Worm (Caenorhabditis elegans): ENCODE data around the gene Y79H2A.2.

The Y79H2A.2 gene

ce11 chrIII:11995783-11996182 is 34.8 kb downstream of the Y79H2A.2 start:
- TF ChIP-seq unc-62 (GFP tag; optimal IDR thresholded peaks at IDR 0.05) = no peak
- no peak for TF ChIP-seq efl-3 (GFP tag; optimal IDR thresholded peaks at IDR 0.05)
- no peak for TF ChIP-seq unc-98 (GFP tag; IDR thresholded peaks at IDR 0.05)
- no peak for TF ChIP-seq sptf-1 (tag; optimal IDR thresholded peaks at IDR 0.05)
- TF ChIP-seq nhr-19 (GFP tag; conservative IDR thresholded peaks at IDR 0.05) = no peak
- no peak for TF ChIP-seq pqm-1 (tag; optimal IDR thresholded peaks at IDR 0.05)
- TF ChIP-seq ceh-82 (tag; optimal IDR thresholded peaks at IDR 0.05) = no peak
- no peak for TF ChIP-seq fkh-10 (GFP tag; optimal IDR thresholded peaks at IDR 0.05)
- no peak for TF ChIP-seq fos-1 (tag; optimal IDR thresholded peaks at IDR 0.05)
- no peak for TF ChIP-seq zag-1 (tag; optimal IDR thresholded peaks at IDR 0.05)
- TF ChIP-seq grh-1 (GFP tag; IDR thresholded peaks at IDR 0.05) = no peak
- no peak for TF ChIP-seq dsc-1 (tag; optimal IDR thresholded peaks at IDR 0.05)
- TF ChIP-seq ztf-4 (tag; optimal IDR thresholded peaks at IDR 0.05) = no peak
- no peak for TF ChIP-seq nhr-47 (tag; optimal IDR thresholded peaks at IDR 0.05)
- no peak for TF ChIP-seq ama-1 (optimal IDR thresholded peaks at IDR 0.05)
- no peak for TF ChIP-seq lin-13 (GFP tag; optimal IDR thresholded peaks at IDR 0.05)
- no peak for TF ChIP-seq lin-15B (tag; optimal IDR thresholded peaks at IDR 0.05)
- no peak for TF ChIP-seq mep-1 (tag; optimal IDR thresholded peaks at IDR 0.05)
- no peak for TF ChIP-seq dpl-1 (GFP tag; optimal IDR thresholded peaks at IDR 0.05)
- no peak for TF ChIP-seq hpl-2 (GFP tag; optimal IDR thresholded peaks at IDR 0.05)

- no peak for TF ChIP-seq zag-1 (tag; optimal IDR thresholded peaks at IDR 0.05)
- no peak for TF ChIP-seq nhr-85 (tag)
- TF ChIP-seq zip-4 (GFP tag; optimal IDR thresholded peaks at IDR 0.05) = no peak
- TF ChIP-seq ces-1 (GFP tag; optimal IDR thresholded peaks at IDR 0.05) = no peak
- no peak for TF ChIP-seq elt-2 (tag; optimal IDR thresholded peaks at IDR 0.05)
- no peak for TF ChIP-seq C04F5.9 (tag; optimal IDR thresholded peaks at IDR 0.05)
- TF ChIP-seq grh-1 (GFP tag; IDR thresholded peaks at IDR 0.05) = no peak
- no peak for TF ChIP-seq skn-1 (tag; optimal IDR thresholded peaks at IDR 0.05)
- TF ChIP-seq hlh-17 (GFP tag; optimal IDR thresholded peaks at IDR 0.05; ENCODE audit: borderline replicate concordance) = no peak
- TF ChIP-seq nhr-20 (tag; optimal IDR thresholded peaks at IDR 0.05) = no peak
- TF ChIP-seq lin-15B (tag; optimal IDR thresholded peaks at IDR 0.05) = no peak
- no peak for TF ChIP-seq hlh-4 (tag; optimal IDR thresholded peaks at IDR 0.05)
- TF ChIP-seq egl-27 (tag; optimal IDR thresholded peaks at IDR 0.05) = no peak
- TF ChIP-seq egl-13 (tag; optimal IDR thresholded peaks at IDR 0.05) = no peak
- no peak for TF ChIP-seq nhr-237 (tag; optimal IDR thresholded peaks at IDR 0.05)
Observed at ce11 chrIII:11991654-11992292, 38.8 kb downstream of the Y79H2A.2 start.

- no peak for TF ChIP-seq nhr-19 (GFP tag; conservative IDR thresholded peaks at IDR 0.05)
- peak; percentile 28 to 32 for TF ChIP-seq efl-1 (optimal IDR thresholded peaks at IDR 0.05)
- peak in 1 of 2 experiments; percentile 25 for TF ChIP-seq efl-1 (GFP tag; optimal IDR thresholded peaks at IDR 0.05 in 1 of 2)
- peak in 1 of 2 experiments; percentile 84 for TF ChIP-seq mdl-1 (tag; optimal IDR thresholded peaks at IDR 0.05)
- no peak for TF ChIP-seq ceh-63 (GFP tag; optimal IDR thresholded peaks at IDR 0.05)
- TF ChIP-seq dsc-1 (tag; optimal IDR thresholded peaks at IDR 0.05) = no peak
- no peak for TF ChIP-seq alr-1 (tag; optimal IDR thresholded peaks at IDR 0.05; ENCODE audit: borderline replicate concordance)
- TF ChIP-seq zag-1 (tag; optimal IDR thresholded peaks at IDR 0.05) = no peak
- no peak for TF ChIP-seq hpl-2 (GFP tag; optimal IDR thresholded peaks at IDR 0.05)
- no peak for TF ChIP-seq unc-62 (GFP tag; optimal IDR thresholded peaks at IDR 0.05)
- no peak for TF ChIP-seq fkh-8 (tag; optimal IDR thresholded peaks at IDR 0.05)
- no peak for TF ChIP-seq nhr-12 (tag; optimal IDR thresholded peaks at IDR 0.05)
- no peak for TF ChIP-seq ces-1 (GFP tag; optimal IDR thresholded peaks at IDR 0.05)
- no peak for TF ChIP-seq ceh-88 (GFP tag; IDR thresholded peaks at IDR 0.05)
- TF ChIP-seq ama-1 (optimal IDR thresholded peaks at IDR 0.05) = no peak
- TF ChIP-seq mab-9 (GFP tag; IDR thresholded peaks at IDR 0.05) = no peak
- TF ChIP-seq nhr-84 (tag; optimal IDR thresholded peaks at IDR 0.05) = no peak
- TF ChIP-seq egl-13 (tag; optimal IDR thresholded peaks at IDR 0.05) = no peak
- no peak for TF ChIP-seq skn-1 (tag; optimal IDR thresholded peaks at IDR 0.05)
- TF ChIP-seq isw-1 (GFP tag; IDR thresholded peaks at IDR 0.05) = no peak
- TF ChIP-seq unc-30 (tag; optimal IDR thresholded peaks at IDR 0.05) = no peak
- TF ChIP-seq aha-1 (tag; optimal IDR thresholded peaks at IDR 0.05) = no peak
- no peak for TF ChIP-seq aly-2 (tag; optimal IDR thresholded peaks at IDR 0.05)
- no peak for TF ChIP-seq xbp-1 (tag; optimal IDR thresholded peaks at IDR 0.05)
- TF ChIP-seq C16A3.4 (tag; optimal IDR thresholded peaks at IDR 0.05) = peak; percentile 25
- no peak for TF ChIP-seq jun-1 (tag; optimal IDR thresholded peaks at IDR 0.05)
- TF ChIP-seq hlh-17 (GFP tag; optimal IDR thresholded peaks at IDR 0.05; ENCODE audit: borderline replicate concordance) = no peak
- TF ChIP-seq lin-13 (GFP tag; optimal IDR thresholded peaks at IDR 0.05) = no peak
- TF ChIP-seq lsy-2 (tag; optimal IDR thresholded peaks at IDR 0.05) = peak; percentile 21 to 49
Observed at ce11 chrIII:11989823-11990222, 40.7 kb downstream of the Y79H2A.2 start, which contains the start of gene wah-1. Gene wah-1 (plus strand): TSS chrIII:11990167.
